Worm (Caenorhabditis elegans): Measurements from ENCODE around the gene F25E5.9.
"Not testable (repeated sequence)": the region's sequence is repeated elsewhere in the genome, so short reads cannot be mapped to it uniquely, and the experiment has no call there.

Gene F25E5.9

ce11 chrV:7454236-7454635, 16.5 kb upstream of the F25E5.9 start, which contains the start of gene try-8:
Gene try-8, minus strand, starts transcription at chrV:7454336.
- TF ChIP-seq unc-42 (tag; optimal IDR thresholded peaks at IDR 0.05) = no peak
- TF ChIP-seq ceh-30 (tag; optimal IDR thresholded peaks at IDR 0.05) = no peak
- TF ChIP-seq pros-1 (tag; optimal IDR thresholded peaks at IDR 0.05) = no peak
- TF ChIP-seq nfya-1 (tag; optimal IDR thresholded peaks at IDR 0.05) = no peak
- no peak for TF ChIP-seq ceh-24 (tag; optimal IDR thresholded peaks at IDR 0.05)
- no peak for TF ChIP-seq tbx-2 (tag; optimal IDR thresholded peaks at IDR 0.05)
- TF ChIP-seq syd-9 (tag; optimal IDR thresholded peaks at IDR 0.05) = no peak
- no peak for TF ChIP-seq ceh-19 (GFP tag; optimal IDR thresholded peaks at IDR 0.05)
- no peak for TF ChIP-seq madf-2 (tag; optimal IDR thresholded peaks at IDR 0.05)
- no peak for TF ChIP-seq zip-5 (tag; optimal IDR thresholded peaks at IDR 0.05)

ce11 chrV:7451421-7451820, 13.7 kb upstream of the F25E5.9 start, which contains the start of gene try-11:
Gene try-11, plus strand, starts transcription at chrV:7451721.
- TF ChIP-seq ets-4 (tag; optimal IDR thresholded peaks at IDR 0.05) (no peak), F13H6.1 (tag; optimal IDR thresholded peaks at IDR 0.05) (no peak), ceh-19 (GFP tag; optimal IDR thresholded peaks at IDR 0.05) (no peak), eyg-1 (tag; optimal IDR thresholded peaks at IDR 0.05) (no peak), dmd-4 (tag; optimal IDR thresholded peaks at IDR 0.05; ENCODE audit: borderline replicate concordance) (no peak), odd-2 (tag; optimal IDR thresholded peaks at IDR 0.05) (no peak), ama-1 (optimal IDR thresholded peaks at IDR 0.05) (no peak), K02D7.2 (tag; optimal IDR thresholded peaks at IDR 0.05) (no peak), ceh-22 (tag; optimal IDR thresholded peaks at IDR 0.05) (no peak)

- no peak for TF ChIP-seq ceh-22 (tag; optimal IDR thresholded peaks at IDR 0.05)
- no peak for TF ChIP-seq fkh-10 (GFP tag; optimal IDR thresholded peaks at IDR 0.05)
- no peak for TF ChIP-seq hlh-30 (tag; optimal IDR thresholded peaks at IDR 0.05; ENCODE audit: insufficient read depth)
These were observed 11.6 kb upstream of the F25E5.9 start, which contains the start of gene try-12 for ce11 chrV:7449303-7449827. Gene try-12, plus strand, starts transcription at chrV:7449353.

- TF ChIP-seq eyg-1 (tag; optimal IDR thresholded peaks at IDR 0.05) (no peak), ceh-9 (tag; optimal IDR thresholded peaks at IDR 0.05) (no peak), C08G9.2 (tag; optimal IDR thresholded peaks at IDR 0.05) (no peak), dve-1 (tag; optimal IDR thresholded peaks at IDR 0.05) (no peak), ttx-3 (tag; optimal IDR thresholded peaks at IDR 0.05) (no peak), pha-2 (tag; optimal IDR thresholded peaks at IDR 0.05) (no peak), ztf-16 (tag; optimal IDR thresholded peaks at IDR 0.05) (no peak), ceh-48 (tag; optimal IDR thresholded peaks at IDR 0.05) (no peak), ceh-18 (tag; optimal IDR thresholded peaks at IDR 0.05) (no peak), unc-3 (GFP tag; conservative IDR thresholded peaks at IDR 0.05) (no peak), unc-3 (tag; optimal IDR thresholded peaks at IDR 0.05) (no peak), K09A11.1 (tag; optimal IDR thresholded peaks at IDR 0.05; ENCODE audit: insufficient read depth) (no peak), K02D7.2 (tag; optimal IDR thresholded peaks at IDR 0.05) (no peak), elt-4 (tag; optimal IDR thresholded peaks at IDR 0.05) (no peak), elt-2 (tag; optimal IDR thresholded peaks at IDR 0.05) (no peak), pax-1 (tag; optimal IDR thresholded peaks at IDR 0.05) (no peak)
These were observed 9.2 kb upstream of the F25E5.9 start, which contains the start of gene F25E5.5 for ce11 chrV:7446965-7447364. Gene F25E5.5, plus strand, starts transcription at chrV:7447265.

- TF ChIP-seq ceh-19 (GFP tag; optimal IDR thresholded peaks at IDR 0.05); tbx-7 (tag; optimal IDR thresholded peaks at IDR 0.05); ceh-24 (tag; optimal IDR thresholded peaks at IDR 0.05): not testable (repeated sequence)
These were observed 6.6 kb upstream of the F25E5.9 start, which contains the start of gene nhr-141 for ce11 chrV:7444331-7444730. Gene nhr-141, plus strand, starts transcription at chrV:7444661.

Data from whole organism, late embryonic.